Fruit fly (Drosophila melanogaster) whole organism, prepupa: ENCODE results near the gene AP-2alpha.

Experiments used
- CG11902 ChIP-seq: fragments of 200-800 bp; sonication (Bioruptor generic); optimal IDR thresholded peaks from 3 replicates; lab custom pipeline; 2016; ENCODE audit warnings: missing biosample characterization, missing genetic modification characterization
- CG31627 ChIP-seq: fragments of 200-800 bp; sonication (Bioruptor generic); optimal IDR thresholded peaks from 3 replicates; lab custom pipeline; 2016; ENCODE audit warnings: missing biosample characterization, missing genetic modification characterization
- CG32006 ChIP-seq: fragments of 200-800 bp; sonication (Bioruptor generic); optimal IDR thresholded peaks from 3 replicates; lab custom pipeline; 2017; ENCODE audit warnings: missing biosample characterization, mild to moderate bottlenecking, missing genetic modification characterization
- CG6792 ChIP-seq: fragments of 200-800 bp; sonication (Bioruptor generic); optimal IDR thresholded peaks from 3 replicates; lab custom pipeline; 2016; ENCODE audit warnings: missing biosample characterization, missing genetic modification characterization
- CG6808 ChIP-seq: fragments of 200-800 bp; sonication (Bioruptor generic); optimal IDR thresholded peaks from 3 replicates; lab custom pipeline; 2017; ENCODE audit warnings: missing biosample characterization, missing genetic modification characterization, mild to moderate bottlenecking, moderate library complexity, missing genetic modification reagents
- Smox ChIP-seq: fragments of 200-800 bp; sonication (Bioruptor generic); optimal IDR thresholded peaks from 3 replicates; lab custom pipeline; 2016; ENCODE audit warnings: missing biosample characterization, missing genetic modification characterization
- Sox102F ChIP-seq: fragments of 200-800 bp; sonication (Bioruptor generic); optimal IDR thresholded peaks from 2 replicates; lab custom pipeline; 2016; ENCODE audit warnings: missing biosample characterization, mild to moderate bottlenecking, missing genetic modification characterization
- acj6 ChIP-seq: fragments of 200-800 bp; sonication (Bioruptor generic); optimal IDR thresholded peaks from 3 replicates; lab custom pipeline; 2016; ENCODE audit warnings: missing biosample characterization, missing genetic modification characterization
- dsx ChIP-seq: fragments of 200-800 bp; optimal IDR thresholded peaks from 3 replicates; lab custom pipeline; 2019; ENCODE audit warnings: missing biosample characterization, mild to moderate bottlenecking, missing genetic modification characterization, moderate library complexity; ENCODE audit not compliant: poor library complexity, severe bottlenecking
- topi ChIP-seq: fragments of 200-800 bp; sonication (Bioruptor generic); optimal IDR thresholded peaks from 3 replicates; lab custom pipeline; 2016; ENCODE audit warnings: missing biosample characterization, missing genetic modification characterization

dm6 chr2L:425491-425890 is 10.9 kb upstream of the AP-2alpha start:
- TF ChIP-seq dsx (GFP tag; lab: Kevin White, UChicago) = no peak
- TF ChIP-seq topi (GFP tag; lab: Kevin White, UChicago) = no peak
- no peak for TF ChIP-seq CG32006 (GFP tag; lab: Kevin White, UChicago)
- no peak for TF ChIP-seq CG31627 (GFP tag; lab: Kevin White, UChicago)
- TF ChIP-seq CG6808 (GFP tag; lab: Kevin White, UChicago) = no peak
- no peak for TF ChIP-seq Smox (GFP tag; lab: Kevin White, UChicago)
- no peak for TF ChIP-seq Sox102F (GFP tag; lab: Kevin White, UChicago)
- no peak for TF ChIP-seq CG6792 (GFP tag; lab: Kevin White, UChicago)
- TF ChIP-seq CG11902 (GFP tag; lab: Kevin White, UChicago) = no peak
- no peak for TF ChIP-seq acj6 (GFP tag; lab: Kevin White, UChicago)
